Worm (Caenorhabditis elegans): ENCODE results near the gene srh-177.

- no peak for TF ChIP-seq lin-40 (tag; optimal IDR thresholded peaks at IDR 0.05)
- TF ChIP-seq unc-62 (GFP tag; optimal IDR thresholded peaks at IDR 0.05): no peak
- no peak for TF ChIP-seq ama-1 (optimal IDR thresholded peaks at IDR 0.05)
- TF ChIP-seq ama-1 (GFP tag; optimal IDR thresholded peaks at IDR 0.05): no peak
- TF ChIP-seq C17E4.6 (GFP tag; IDR thresholded peaks at IDR 0.05): no peak
- no peak for TF ChIP-seq F22D6.2 (tag; optimal IDR thresholded peaks at IDR 0.05)
- no peak for TF ChIP-seq nhr-90 (tag; optimal IDR thresholded peaks at IDR 0.05)
- no peak for TF ChIP-seq pbrm-1 (GFP tag; IDR thresholded peaks at IDR 0.05)
- no peak for TF ChIP-seq egl-44 (GFP tag; IDR thresholded peaks at IDR 0.05)
Observed at ce11 chrV:20416335-20416734, 47.3 kb upstream of the srh-177 start.

All from whole organism, young adult.